Worm (Caenorhabditis elegans) whole organism, late embryonic: ENCODE data around the gene cyn-10.

Experiments
- C38D4.7 ChIP-seq: fragments of 200-800 bp; sonication (Bioruptor generic); optimal IDR thresholded peaks from 2 replicates; lab custom pipeline; 2018; ENCODE audit warnings: mild to moderate bottlenecking, missing genetic modification characterization, moderate library complexity, missing compliant biosample characterization
- K02D7.2 ChIP-seq: sonication (generic microtip); optimal IDR thresholded peaks from 2 replicates; lab custom pipeline; 2017; ENCODE audit warnings: mild to moderate bottlenecking, missing genetic modification characterization, missing compliant biosample characterization
- K09A11.1 ChIP-seq: sonication (generic microtip); optimal IDR thresholded peaks from 2 replicates; lab custom pipeline; 2017; ENCODE audit warnings: antibody characterized with exemption, mild to moderate bottlenecking, missing genetic modification characterization, missing compliant biosample characterization; ENCODE audit not compliant: insufficient read depth
- ceh-14 ChIP-seq: sonication (generic microtip); optimal IDR thresholded peaks from 2 replicates; lab custom pipeline; 2016; ENCODE audit warnings: missing genotype, missing genetic modification characterization, missing compliant biosample characterization
- ceh-18 ChIP-seq: sonication (generic microtip); optimal IDR thresholded peaks from 2 replicates; lab custom pipeline; 2016; ENCODE audit warnings: missing genetic modification characterization, missing compliant biosample characterization
- ceh-2 ChIP-seq: sonication (generic microtip); optimal IDR thresholded peaks from 2 replicates; lab custom pipeline; 2016; ENCODE audit warnings: missing genotype, missing genetic modification characterization, missing compliant biosample characterization
- ceh-24 ChIP-seq: sonication (generic microtip); optimal IDR thresholded peaks from 2 replicates; lab custom pipeline; 2016; ENCODE audit warnings: mild to moderate bottlenecking, missing genetic modification characterization, missing compliant biosample characterization
- ceh-30 ChIP-seq: fragments of 150-350 bp; optimal IDR thresholded peaks from 2 replicates; lab custom pipeline; 2014; ENCODE audit warnings: missing biosample characterization, missing genetic modification characterization
- ceh-6 ChIP-seq: fragments of 200-800 bp; sonication (Bioruptor generic); optimal IDR thresholded peaks from 2 replicates; lab custom pipeline; 2018; ENCODE audit warnings: mild to moderate bottlenecking, missing genetic modification characterization, missing compliant biosample characterization
- ceh-9 ChIP-seq: sonication (generic microtip); optimal IDR thresholded peaks from 2 replicates; lab custom pipeline; 2016; ENCODE audit warnings: mild to moderate bottlenecking, missing genetic modification characterization, inconsistent platforms, missing compliant biosample characterization
- dmd-4 ChIP-seq: sonication (generic microtip); optimal IDR thresholded peaks from 2 replicates; lab custom pipeline; 2016; ENCODE audit warnings: borderline replicate concordance, missing genetic modification characterization, missing compliant biosample characterization
- elt-4 ChIP-seq: sonication (generic microtip); optimal IDR thresholded peaks from 2 replicates; lab custom pipeline; 2016; ENCODE audit warnings: missing genetic modification characterization, missing compliant biosample characterization
- ets-4 ChIP-seq: sonication (generic microtip); optimal IDR thresholded peaks from 2 replicates; lab custom pipeline; 2016; ENCODE audit warnings: missing genetic modification characterization, missing compliant biosample characterization
- fkh-10 ChIP-seq: fragments of 150-350 bp; optimal IDR thresholded peaks from 2 replicates; lab custom pipeline; 2014; ENCODE audit warnings: missing biosample characterization, missing genetic modification reagents, missing genetic modification characterization
- fkh-6 ChIP-seq: sonication (generic microtip); optimal IDR thresholded peaks from 2 replicates; lab custom pipeline; 2016; ENCODE audit warnings: missing genetic modification characterization, missing compliant biosample characterization
- hlh-13 ChIP-seq: fragments of 200-800 bp; sonication (Bioruptor generic); optimal IDR thresholded peaks from 2 replicates; lab custom pipeline; 2018; ENCODE audit warnings: mild to moderate bottlenecking, missing genetic modification characterization, missing compliant biosample characterization
- hlh-15 ChIP-seq: sonication (generic microtip); optimal IDR thresholded peaks from 2 replicates; lab custom pipeline; 2016; ENCODE audit warnings: missing genetic modification characterization, missing compliant biosample characterization
- hlh-6 ChIP-seq: sonication (generic microtip); optimal IDR thresholded peaks from 2 replicates; lab custom pipeline; 2016; ENCODE audit warnings: missing genotype, missing genetic modification characterization, missing compliant biosample characterization
- madf-2 ChIP-seq: sonication (generic microtip); optimal IDR thresholded peaks from 2 replicates; lab custom pipeline; 2017; ENCODE audit warnings: missing genetic modification characterization, missing compliant biosample characterization
- mec-3 ChIP-seq: sonication (generic microtip); optimal IDR thresholded peaks from 2 replicates; lab custom pipeline; 2016; ENCODE audit warnings: borderline replicate concordance, missing genetic modification characterization, missing compliant biosample characterization
- nfya-1 ChIP-seq: sonication (generic microtip); optimal IDR thresholded peaks from 2 replicates; lab custom pipeline; 2017; ENCODE audit warnings: missing genetic modification characterization, mild to moderate bottlenecking, missing compliant biosample characterization, antibody characterized with exemption, moderate library complexity
- nhr-232 ChIP-seq: sonication (generic microtip); optimal IDR thresholded peaks from 2 replicates; lab custom pipeline; 2016; ENCODE audit warnings: missing genetic modification characterization, missing compliant biosample characterization
- odd-2 ChIP-seq: sonication (generic microtip); optimal IDR thresholded peaks from 2 replicates; lab custom pipeline; 2017; ENCODE audit warnings: antibody characterized with exemption, mild to moderate bottlenecking, missing genetic modification characterization, missing compliant biosample characterization
- pax-1 ChIP-seq: fragments of 150-350 bp; optimal IDR thresholded peaks from 2 replicates; lab custom pipeline; 2014; ENCODE audit warnings: missing biosample characterization, missing genetic modification characterization
- pqm-1 ChIP-seq: sonication (generic microtip); optimal IDR thresholded peaks from 2 replicates; lab custom pipeline; 2016; ENCODE audit warnings: missing genetic modification characterization, missing compliant biosample characterization
- rnt-1 ChIP-seq: sonication (generic microtip); optimal IDR thresholded peaks from 2 replicates; lab custom pipeline; 2016; ENCODE audit warnings: missing genetic modification characterization, missing compliant biosample characterization
- sdc-2 ChIP-seq: sonication (generic microtip); optimal IDR thresholded peaks from 2 replicates; lab custom pipeline; 2016; ENCODE audit warnings: missing genotype, missing genetic modification characterization, missing compliant biosample characterization
- sox-4 ChIP-seq: sonication (generic microtip); optimal IDR thresholded peaks from 2 replicates; lab custom pipeline; 2017; ENCODE audit warnings: mild to moderate bottlenecking, missing genetic modification characterization, inconsistent platforms, missing compliant biosample characterization
- unc-3 ChIP-seq, 2 experiments: fragments of 200-800 bp in 1 of 2; sonication (Bioruptor generic) in 1 of 2; sonication (generic microtip) in 1 of 2; conservative IDR thresholded peaks in 1 of 2; optimal IDR thresholded peaks in 1 of 2; 2 replicates each; pipeline versions ENCODE4 v1.3.6 to Lab custom; 2016 to 2022; ENCODE audit warnings: missing compliant biosample characterization in 2 of 2, missing genetic modification characterization in 2 of 2, missing genetic modification reagents in 1 of 2
- unc-42 ChIP-seq: sonication (generic microtip); optimal IDR thresholded peaks from 2 replicates; lab custom pipeline; 2016; ENCODE audit warnings: missing genotype, missing genetic modification characterization, missing compliant biosample characterization
- ztf-16 ChIP-seq: sonication (generic microtip); optimal IDR thresholded peaks from 2 replicates; lab custom pipeline; 2017; ENCODE audit warnings: missing genetic modification characterization, missing compliant biosample characterization

Gene cyn-10

DNA sequence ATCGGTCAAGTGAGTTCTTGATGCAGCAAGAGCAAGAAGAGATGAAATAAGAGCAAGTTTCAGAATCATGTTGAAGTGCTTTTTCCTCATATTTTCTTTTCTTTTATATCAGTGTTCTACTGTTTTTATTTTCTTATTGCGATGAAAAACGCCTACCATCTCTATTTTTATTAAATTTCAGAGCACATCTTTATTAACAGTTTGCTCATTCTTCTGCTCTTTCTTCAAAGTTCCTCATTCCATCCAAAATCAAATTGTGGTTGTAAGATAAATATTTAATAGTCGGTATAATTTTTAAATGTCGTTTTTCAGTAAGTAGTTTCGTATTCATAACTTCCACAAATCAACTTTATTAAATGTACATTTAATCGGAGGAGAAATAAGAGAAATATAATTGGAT lies 40.7 kb downstream of the cyn-10 start, which contains the start of gene C44B7.5:
Gene C44B7.5, minus strand, starts transcription at position 101 of the 400 bp plus-strand sequence.
- TF ChIP-seq odd-2 (tag; lab: Kevin White, UChicago) (no peak), ceh-14 (no peak), mec-3 (no peak), ceh-24 (tag; lab: Kevin White, UChicago) (no peak)

DNA sequence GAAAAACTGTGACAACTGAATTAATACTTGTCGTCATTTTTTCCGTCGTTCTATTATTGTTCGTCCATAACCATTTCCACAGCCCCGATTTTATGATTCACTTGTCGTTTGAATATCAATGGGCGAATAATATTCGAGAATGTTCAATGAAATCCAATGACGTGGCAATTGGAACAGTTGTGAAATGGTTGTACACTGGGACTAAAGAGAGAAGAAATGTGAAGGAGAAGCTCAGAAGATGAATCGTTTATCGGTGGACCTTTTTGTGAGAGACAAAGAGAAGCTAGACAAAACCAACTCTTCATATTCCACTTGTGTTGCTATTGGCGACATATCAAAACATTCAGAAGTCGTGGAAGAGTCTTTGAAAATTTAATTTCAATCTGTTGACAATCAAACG lies 42.4 kb downstream of the cyn-10 start, which contains the start of gene clhm-1:
Gene clhm-1, minus strand, starts transcription at position 207 of the 400 bp plus-strand sequence.
- TF ChIP-seq unc-3 (GFP tag; conservative IDR thresholded peaks at IDR 0.05; lab: Robert Waterston, UW) (no peak), unc-3 (tag; optimal IDR thresholded peaks at IDR 0.05; lab: Kevin White, UChicago) (no peak), hlh-15 (no peak), hlh-13 (GFP tag; lab: Kevin White, UChicago) (no peak), ets-4 (no peak), nhr-232 (tag; lab: Kevin White, UChicago) (no peak), C38D4.7 (GFP tag; lab: Kevin White, UChicago) (no peak), ceh-30 (tag; lab: Kevin White, UChicago) (no peak), ceh-6 (no peak), rnt-1 (tag; lab: Kevin White, UChicago) (no peak), K02D7.2 (tag; lab: Kevin White, UChicago) (no peak), nfya-1 (no peak), ceh-18 (tag; lab: Kevin White, UChicago) (no peak), K09A11.1 (tag; lab: Kevin White, UChicago) (no peak), sdc-2 (no peak), unc-42 (tag; lab: Kevin White, UChicago) (no peak), dmd-4 (tag; lab: Kevin White, UChicago) (no peak), fkh-10 (GFP tag; lab: Kevin White, UChicago) (no peak), ceh-2 (no peak)

- TF ChIP-seq ceh-2 (no peak), elt-4 (tag; lab: Kevin White, UChicago) (no peak), sox-4 (tag; lab: Kevin White, UChicago) (no peak), hlh-15 (no peak), hlh-6 (no peak), fkh-6 (tag; lab: Kevin White, UChicago) (no peak), ceh-24 (tag; lab: Kevin White, UChicago) (no peak), pqm-1 (tag; lab: Kevin White, UChicago) (no peak), K09A11.1 (tag; lab: Kevin White, UChicago) (no peak), ztf-16 (tag; lab: Kevin White, UChicago) (no peak), ceh-9 (no peak), ceh-30 (tag; lab: Kevin White, UChicago) (no peak), pax-1 (tag; lab: Kevin White, UChicago) (no peak), madf-2 (tag; lab: Kevin White, UChicago) (no peak)
These were observed 49.5 kb downstream of the cyn-10 start, which contains the start of gene aff-1 for ce11 chrII:6863652-6864051. Gene aff-1, minus strand, starts transcription at chrII:6863752.
